Fruit fly (Drosophila melanogaster): ENCODE measurements around the gene Orc5.

DNA sequence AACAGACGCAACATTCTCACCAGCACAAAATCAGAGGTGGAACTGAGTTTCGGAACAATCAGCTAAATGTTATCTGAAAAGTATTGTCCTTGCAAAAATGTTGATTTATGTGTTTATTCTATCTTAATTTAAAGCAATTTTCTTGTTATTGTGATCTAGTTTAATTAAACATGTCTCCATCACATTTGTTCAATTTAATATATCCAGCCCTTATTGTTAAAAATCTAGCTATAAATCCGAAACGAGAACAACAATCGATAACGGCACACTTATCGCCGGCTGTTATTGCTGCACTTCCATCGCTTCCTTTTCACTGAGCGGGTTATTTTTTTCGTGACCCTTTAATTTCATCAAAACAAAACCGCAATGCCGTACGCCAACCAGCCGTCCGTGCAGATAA lies 3.4 kb downstream of the Orc5 start, which contains the start of the genes GatC, PolG2 and Polr2C:
- no peak for TF ChIP-seq insv (optimal IDR thresholded peaks at IDR 0.05)
- TF ChIP-seq psq (optimal IDR thresholded peaks at IDR 0.05) = no peak
- TF ChIP-seq Sin3A (optimal IDR thresholded peaks at IDR 0.05) = no peak
- TF ChIP-seq ttk (optimal IDR thresholded peaks at IDR 0.05) = no peak
- TF ChIP-seq h (optimal IDR thresholded peaks at IDR 0.05) = no peak
- TF ChIP-seq Myc (optimal IDR thresholded peaks at IDR 0.05) = no peak

All from Kc167 (cell line).